Fruit fly (Drosophila melanogaster): ENCODE data around the gene tbrd-1.

- TF ChIP-seq CG7101 (tag; optimal IDR thresholded peaks at IDR 0.05) = no peak
- no peak for TF ChIP-seq Hr96 (GFP tag; optimal IDR thresholded peaks at IDR 0.05)
- no peak for TF ChIP-seq tj (GFP tag; optimal IDR thresholded peaks at IDR 0.05)
- TF ChIP-seq kay (GFP tag; ENCODE audit: borderline replicate concordance) = no peak
- TF ChIP-seq cic (GFP tag; optimal IDR thresholded peaks at IDR 0.05) = no peak
- no peak for TF ChIP-seq CG1620 (GFP tag; optimal IDR thresholded peaks at IDR 0.05)
- TF ChIP-seq CG11617 (GFP tag; optimal IDR thresholded peaks at IDR 0.05) = no peak
- TF ChIP-seq bab1 (GFP tag; optimal IDR thresholded peaks at IDR 0.05) = no peak
- TF ChIP-seq pad (GFP tag; optimal IDR thresholded peaks at IDR 0.05) = no peak
- TF ChIP-seq toe (GFP tag; optimal IDR thresholded peaks at IDR 0.05) = no peak
- TF ChIP-seq CG33017 (tag; optimal IDR thresholded peaks at IDR 0.05) = no peak
- no peak for TF ChIP-seq CG12768 (GFP tag; optimal IDR thresholded peaks at IDR 0.05)
These were observed 5.8 kb downstream of the tbrd-1 start for dm6 chr3R:23887572-23887971.

Data from whole organism, adult.